Fruit fly (Drosophila melanogaster): Measurements from ENCODE around the gene CG15432.

dm6 chr2L:4464946-4465345 is 22.8 kb downstream of the CG15432 start, which contains the start of gene FIG4:
- TF ChIP-seq CG17806 (tag; optimal IDR thresholded peaks at IDR 0.05) (no peak), CG15710 (tag; optimal IDR thresholded peaks at IDR 0.05) (no peak), gl (tag; optimal IDR thresholded peaks at IDR 0.05) (no peak), CG13204 (GFP tag; optimal IDR thresholded peaks at IDR 0.05) (no peak), CG9948 (tag; optimal IDR thresholded peaks at IDR 0.05) (no peak), CG32121 (GFP tag; IDR thresholded peaks at IDR 0.05) (no peak)
